Fruit fly (Drosophila melanogaster) whole organism, prepupa: ENCODE measurements around the gene Obp99a.
A peak's percentile ranks its signal among the peaks of the same experiment; 100 is the strongest.

Experiments
- Blimp-1 ChIP-seq: fragments of 200-800 bp; sonication (Bioruptor generic); optimal IDR thresholded peaks from 3 replicates; lab custom pipeline; 2017; ENCODE audit warnings: missing biosample characterization, missing genetic modification characterization, mild to moderate bottlenecking, moderate library complexity, missing genetic modification reagents
- CG10631 ChIP-seq: fragments of 200-800 bp; sonication (Bioruptor generic); optimal IDR thresholded peaks from 2 replicates; lab custom pipeline; 2016; ENCODE audit warnings: missing biosample characterization, missing genetic modification characterization
- CG11294 ChIP-seq: fragments of 200-800 bp; sonication (Bioruptor generic); IDR thresholded peaks from 2 replicates; pipeline ENCODE4 v1.3.6; 2022; ENCODE audit warnings: missing biosample characterization, missing genetic modification characterization
- CG11762 ChIP-seq: fragments of 200-800 bp; sonication (Bioruptor generic); optimal IDR thresholded peaks from 3 replicates; lab custom pipeline; 2016; ENCODE audit warnings: missing biosample characterization, missing genetic modification characterization; ENCODE audit not compliant: insufficient read depth
- CG11902 ChIP-seq: fragments of 200-800 bp; sonication (Bioruptor generic); optimal IDR thresholded peaks from 3 replicates; lab custom pipeline; 2016; ENCODE audit warnings: missing biosample characterization, missing genetic modification characterization
- CG1621 ChIP-seq: fragments of 200-800 bp; sonication (Bioruptor generic); optimal IDR thresholded peaks from 3 replicates; lab custom pipeline; 2018; ENCODE audit warnings: missing biosample characterization, mild to moderate bottlenecking, missing genetic modification characterization
- CG16779 ChIP-seq: fragments of 200-800 bp; sonication (Bioruptor generic); optimal IDR thresholded peaks from 3 replicates; lab custom pipeline; 2017; ENCODE audit warnings: missing biosample characterization, mild to moderate bottlenecking, missing genetic modification characterization
- CG32006 ChIP-seq: fragments of 200-800 bp; sonication (Bioruptor generic); optimal IDR thresholded peaks from 3 replicates; lab custom pipeline; 2017; ENCODE audit warnings: missing biosample characterization, mild to moderate bottlenecking, missing genetic modification characterization
- CG3919 ChIP-seq: fragments of 200-800 bp; sonication (Bioruptor generic); optimal IDR thresholded peaks from 3 replicates; lab custom pipeline; 2016; ENCODE audit warnings: missing biosample characterization, missing genetic modification characterization
- CG4318 ChIP-seq: fragments of 200-800 bp; sonication (Bioruptor generic); optimal IDR thresholded peaks from 3 replicates; lab custom pipeline; 2017; ENCODE audit warnings: missing biosample characterization, mild to moderate bottlenecking, missing genetic modification characterization
- CG6808 ChIP-seq: fragments of 200-800 bp; sonication (Bioruptor generic); optimal IDR thresholded peaks from 3 replicates; lab custom pipeline; 2017; ENCODE audit warnings: missing biosample characterization, missing genetic modification characterization, mild to moderate bottlenecking, moderate library complexity, missing genetic modification reagents
- CG6854 ChIP-seq: fragments of 200-800 bp; sonication (Bioruptor generic); optimal IDR thresholded peaks from 2 replicates; lab custom pipeline; 2017; ENCODE audit warnings: missing biosample characterization, mild to moderate bottlenecking, missing genetic modification characterization
- CG8119 ChIP-seq: fragments of 200-800 bp; sonication (Bioruptor generic); IDR thresholded peaks from 3 replicates; pipeline ENCODE4 v1.3.6; 2022; ENCODE audit warnings: missing biosample characterization, missing genetic modification characterization
- CG8319 ChIP-seq: fragments of 200-800 bp; sonication (Bioruptor generic); optimal IDR thresholded peaks from 3 replicates; lab custom pipeline; 2016; ENCODE audit warnings: missing biosample characterization, missing genetic modification characterization
- CG9139 ChIP-seq: fragments of 200-800 bp; sonication (Bioruptor generic); optimal IDR thresholded peaks from 3 replicates; lab custom pipeline; 2017; ENCODE audit warnings: missing biosample characterization, mild to moderate bottlenecking, missing genetic modification characterization
- Eip75B ChIP-seq: fragments of 200-800 bp; sonication (Bioruptor generic); optimal IDR thresholded peaks from 3 replicates; lab custom pipeline; 2016; ENCODE audit warnings: missing biosample characterization, missing genetic modification characterization
- Eip78C ChIP-seq: fragments of 200-800 bp; sonication (Bioruptor generic); peaks from one replicate; lab custom pipeline; 2016; ENCODE audit warnings: missing biosample characterization, missing genetic modification characterization
- Eip93F ChIP-seq: fragments of 200-800 bp; sonication (Bioruptor generic); optimal IDR thresholded peaks from 2 replicates; lab custom pipeline; 2016; ENCODE audit warnings: missing biosample characterization, mild to moderate bottlenecking, missing genetic modification characterization
- Ets96B ChIP-seq: fragments of 200-800 bp; optimal IDR thresholded peaks from 2 replicates; lab custom pipeline; 2019; ENCODE audit warnings: missing biosample characterization, mild to moderate bottlenecking, missing genetic modification characterization, moderate library complexity
- Gug ChIP-seq: fragments of 200-800 bp; sonication (Bioruptor generic); IDR thresholded peaks from 2 replicates; pipeline ENCODE4 v1.3.6; 2022; ENCODE audit warnings: missing biosample characterization, missing genetic modification characterization
- Hr38 ChIP-seq: sonication (Bioruptor generic); optimal IDR thresholded peaks from 2 replicates; lab custom pipeline; 2016; ENCODE audit warnings: missing biosample characterization, missing genetic modification characterization
- Hr39 ChIP-seq: fragments of 200-800 bp; sonication (Bioruptor generic); optimal IDR thresholded peaks from 2 replicates; lab custom pipeline; 2016; ENCODE audit warnings: missing biosample characterization, missing genetic modification characterization
- Lpt ChIP-seq: fragments of 200-800 bp; sonication (Bioruptor generic); optimal IDR thresholded peaks from 3 replicates; lab custom pipeline; 2016; ENCODE audit warnings: missing biosample characterization, missing genetic modification characterization
- OdsH ChIP-seq: fragments of 200-800 bp; sonication (Bioruptor generic); optimal IDR thresholded peaks from 3 replicates; lab custom pipeline; 2016; ENCODE audit warnings: missing biosample characterization, missing genetic modification characterization
- Sox102F ChIP-seq: fragments of 200-800 bp; sonication (Bioruptor generic); optimal IDR thresholded peaks from 2 replicates; lab custom pipeline; 2016; ENCODE audit warnings: missing biosample characterization, mild to moderate bottlenecking, missing genetic modification characterization
- Sox14 ChIP-seq: fragments of 200-800 bp; sonication (Bioruptor generic); optimal IDR thresholded peaks from 3 replicates; lab custom pipeline; 2016; ENCODE audit warnings: missing biosample characterization, missing genetic modification characterization
- Sox15 ChIP-seq: fragments of 200-800 bp; sonication (Bioruptor generic); optimal IDR thresholded peaks from 3 replicates; lab custom pipeline; 2016; ENCODE audit warnings: missing biosample characterization, missing genetic modification characterization
- achi ChIP-seq: fragments of 200-800 bp; sonication (Bioruptor generic); optimal IDR thresholded peaks from 3 replicates; lab custom pipeline; 2016; ENCODE audit warnings: missing biosample characterization, missing genetic modification characterization
- acj6 ChIP-seq: fragments of 200-800 bp; sonication (Bioruptor generic); optimal IDR thresholded peaks from 3 replicates; lab custom pipeline; 2016; ENCODE audit warnings: missing biosample characterization, missing genetic modification characterization
- cyc ChIP-seq: fragments of 200-800 bp; sonication (Bioruptor generic); optimal IDR thresholded peaks from 3 replicates; lab custom pipeline; 2016; ENCODE audit warnings: missing biosample characterization, missing genetic modification characterization
- dsx ChIP-seq: fragments of 200-800 bp; optimal IDR thresholded peaks from 3 replicates; lab custom pipeline; 2019; ENCODE audit warnings: missing biosample characterization, mild to moderate bottlenecking, missing genetic modification characterization, moderate library complexity; ENCODE audit not compliant: poor library complexity, severe bottlenecking
- eg ChIP-seq: fragments of 200-800 bp; sonication (Bioruptor generic); IDR thresholded peaks from 3 replicates; pipeline ENCODE4 v1.3.6; 2022; ENCODE audit warnings: missing biosample characterization, missing genetic modification characterization
- esn ChIP-seq: fragments of 200-800 bp; sonication (Bioruptor generic); optimal IDR thresholded peaks from 2 replicates; lab custom pipeline; 2016; ENCODE audit warnings: missing biosample characterization, mild to moderate bottlenecking, missing genetic modification characterization, moderate library complexity
- fd59A ChIP-seq: fragments of 200-800 bp; sonication (Bioruptor generic); optimal IDR thresholded peaks from 2 replicates; lab custom pipeline; 2017; ENCODE audit warnings: missing biosample characterization, mild to moderate bottlenecking, missing genetic modification characterization, missing genetic modification reagents
- fkh ChIP-seq: fragments of 200-800 bp; sonication (Bioruptor generic); optimal IDR thresholded peaks from 3 replicates; lab custom pipeline; 2017; ENCODE audit warnings: missing biosample characterization, mild to moderate bottlenecking, missing genetic modification characterization, moderate library complexity
- salr ChIP-seq, 2 experiments: fragments of 200-800 bp; sonication (Bioruptor generic); optimal IDR thresholded peaks; 3 replicates each; lab custom pipeline; 2016 to 2018; ENCODE audit warnings: missing biosample characterization in 2 of 2, missing genetic modification characterization in 2 of 2, mild to moderate bottlenecking in 1 of 2
- svp ChIP-seq: fragments of 200-800 bp; sonication (Bioruptor generic); peaks from one replicate; lab custom pipeline; 2016; ENCODE audit warnings: missing biosample characterization, missing genetic modification characterization

Gene Obp99a

dm6 chr3R:29708322-29708721 lies 36.9 kb downstream of the Obp99a start:
- TF ChIP-seq salr (GFP tag; optimal IDR thresholded peaks at IDR 0.05; lab: Kevin White, UChicago) (no peak), CG4318 (no peak), CG10631 (no peak), svp (GFP tag; lab: Kevin White, UChicago) (peak; percentile 4), Sox14 (GFP tag; lab: Kevin White, UChicago) (peak; percentile 55)

dm6 chr3R:29711434-29711833 lies 40.0 kb downstream of the Obp99a start:
- TF ChIP-seq Hr38 (GFP tag; lab: Kevin White, UChicago) (no peak), Eip78C (GFP tag; lab: Kevin White, UChicago) (peak; percentile 13), CG32006 (no peak), salr (GFP tag; optimal IDR thresholded peaks at IDR 0.05; lab: Kevin White, UChicago) (no peak), Sox15 (GFP tag; lab: Kevin White, UChicago) (no peak)
- TF ChIP-seq, all 60 proteins: peak for 1

DNA sequence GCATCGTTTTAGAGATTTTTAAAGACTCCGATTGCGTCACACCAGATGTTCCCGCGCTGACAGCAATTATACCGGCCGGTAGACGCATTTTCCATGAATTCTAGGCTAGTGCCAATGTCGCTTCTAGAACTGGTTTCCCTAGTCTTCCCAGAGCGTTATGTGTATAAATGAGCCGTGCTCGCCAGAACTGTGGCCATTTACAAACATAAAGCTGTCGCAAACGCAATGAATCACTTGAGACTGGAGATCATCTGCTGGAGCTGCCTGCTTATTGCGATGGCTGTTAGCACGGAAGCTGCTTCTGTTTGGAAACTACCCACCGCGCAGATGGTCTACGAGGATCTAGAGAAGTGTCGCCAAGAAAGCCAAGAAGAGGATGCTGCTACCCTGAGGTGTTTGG lies 42.9 kb downstream of the Obp99a start, which contains the start of gene Obp99d:
Obp99d (plus strand) TSS at position 192 of the 400 bp plus-strand sequence.
- no peak for TF ChIP-seq CG11762
- no peak for TF ChIP-seq OdsH (GFP tag; lab: Kevin White, UChicago)
- TF ChIP-seq Eip78C (GFP tag; lab: Kevin White, UChicago): no peak

DNA sequence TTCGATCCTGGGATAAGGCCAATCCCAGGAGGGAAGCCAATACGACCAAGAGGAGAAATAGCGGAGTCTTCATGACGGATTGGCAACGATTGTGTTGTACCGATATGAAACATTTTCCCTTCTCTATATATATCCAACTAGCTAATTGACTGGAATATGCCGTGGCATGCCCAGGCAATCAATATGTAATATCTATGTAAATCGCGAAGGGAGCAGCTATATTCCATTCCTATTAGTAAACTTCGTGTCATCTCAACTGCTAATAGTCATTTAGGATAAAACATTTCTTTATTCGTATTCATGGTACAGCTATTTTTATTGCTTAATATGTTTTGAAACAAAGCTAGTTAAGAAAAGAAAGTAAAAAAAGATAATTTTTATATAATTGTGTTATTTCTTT lies 43.8 kb downstream of the Obp99a start, which contains the start of gene Dup99B:
Dup99B (minus strand) TSS at position 101 of the 400 bp plus-strand sequence.
- TF ChIP-seq Hr39 (no peak), Sox15 (GFP tag; lab: Kevin White, UChicago) (no peak), fd59A (no peak), acj6 (GFP tag; lab: Kevin White, UChicago) (no peak), salr (GFP tag; optimal IDR thresholded peaks at IDR 0.05; lab: Kevin White, UChicago) (no peak)

dm6 chr3R:29716043-29716781 lies 44.8 kb downstream of the Obp99a start:
- TF ChIP-seq Eip78C (GFP tag; lab: Kevin White, UChicago) (peak; percentile 36), CG6854 (GFP tag; lab: Kevin White, UChicago) (no peak), Ets96B (tag; lab: Kevin White, UChicago) (no peak), CG6808 (GFP tag; lab: Kevin White, UChicago) (no peak), OdsH (GFP tag; lab: Kevin White, UChicago) (peak; percentile 6), CG8319 (GFP tag; lab: Kevin White, UChicago) (no peak), CG3919 (GFP tag; lab: Kevin White, UChicago) (peak; percentile 5), achi (no peak)
- TF ChIP-seq, all 60 proteins: peak for 3

dm6 chr3R:29716782-29717317 lies 45.4 kb downstream of the Obp99a start, which contains the start of gene Obp99b:
Obp99b (minus strand) TSS chr3R:29716896.
- TF ChIP-seq Ets96B (tag; lab: Kevin White, UChicago): peak; percentile 50
- TF ChIP-seq CG1621 (tag; lab: Kevin White, UChicago): peak; percentile 68
- TF ChIP-seq Sox102F (GFP tag; lab: Kevin White, UChicago): peak; percentile 41
- peak; percentile 61 for TF ChIP-seq cyc (GFP tag; lab: Kevin White, UChicago)
- peak; percentile 43 for TF ChIP-seq fkh (GFP tag; lab: Kevin White, UChicago)
- TF ChIP-seq CG8119 (GFP tag; lab: Robert Waterston, UW): peak; percentile 29; the same call in 1 of the 3 replicates
- peak; percentile 78 for TF ChIP-seq Eip75B (GFP tag; lab: Kevin White, UChicago)
- no peak for TF ChIP-seq Eip93F (GFP tag; lab: Kevin White, UChicago)
- TF ChIP-seq Lpt: peak; percentile 41
- peak; percentile 48 for TF ChIP-seq CG9139 (GFP tag; lab: Kevin White, UChicago)
- TF ChIP-seq Gug (GFP tag; lab: Robert Waterston, UW): peak; percentile 41; the same call in 1 of the 2 replicates
- TF ChIP-seq CG16779 (tag; lab: Kevin White, UChicago): peak; percentile 46
- TF ChIP-seq acj6 (GFP tag; lab: Kevin White, UChicago): peak; percentile 78
- peak; percentile 79 for TF ChIP-seq OdsH (GFP tag; lab: Kevin White, UChicago)
- peak; percentile 53 for TF ChIP-seq Hr39
- peak; percentile 69 for TF ChIP-seq esn (GFP tag; lab: Kevin White, UChicago)
- peak; percentile 60 for TF ChIP-seq CG8319 (GFP tag; lab: Kevin White, UChicago)
- TF ChIP-seq Blimp-1 (GFP tag; lab: Kevin White, UChicago): no peak
- peak; percentile 7 for TF ChIP-seq CG11902 (GFP tag; lab: Kevin White, UChicago)
- TF ChIP-seq CG3919 (GFP tag; lab: Kevin White, UChicago): peak; percentile 91
- TF ChIP-seq dsx: peak; percentile 34
- peak in 1 of 2 experiments; percentile 74 for TF ChIP-seq salr (GFP tag; optimal IDR thresholded peaks at IDR 0.05; lab: Kevin White, UChicago)
- peak; percentile 76 for TF ChIP-seq eg (GFP tag; lab: Robert Waterston, UW)
- peak; percentile 67 for TF ChIP-seq achi
- no peak for TF ChIP-seq CG10631
- peak; percentile 68 for TF ChIP-seq fd59A
- peak; percentile 48; the same call in 1 of the 2 replicates for TF ChIP-seq CG11294 (GFP tag; lab: Robert Waterston, UW)
